Worm (Caenorhabditis elegans): ENCODE data around the gene F52E4.5.

The F52E4.5 gene

DNA sequence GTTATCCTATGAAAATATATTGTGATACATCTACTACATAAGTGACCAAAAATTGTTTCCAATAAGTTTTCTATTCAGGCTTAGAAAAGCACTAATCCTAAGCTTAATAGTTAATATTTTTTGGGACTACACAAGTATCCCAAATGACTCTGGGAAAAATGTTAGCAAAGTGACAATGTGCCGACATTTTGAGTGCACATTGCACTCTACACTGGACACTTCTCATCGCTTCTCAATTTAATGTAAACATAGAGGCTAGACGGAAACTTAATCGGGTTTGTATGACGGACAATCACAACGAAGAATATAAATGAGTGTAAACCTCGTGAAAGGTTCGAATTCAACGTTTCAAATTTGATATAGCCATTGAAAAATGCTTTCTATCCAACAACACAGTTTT, 24.5 kb upstream of the F52E4.5 start (continued):
- TF ChIP-seq elt-2 (tag; optimal IDR thresholded peaks at IDR 0.05), result peak; percentile 38
- TF ChIP-seq vab-15 (tag; optimal IDR thresholded peaks at IDR 0.05), result no peak
- TF ChIP-seq nhr-90 (tag; optimal IDR thresholded peaks at IDR 0.05; ENCODE audit: poor library complexity), result peak; percentile 73
- TF ChIP-seq alr-1 (tag; optimal IDR thresholded peaks at IDR 0.05; ENCODE audit: borderline replicate concordance), result no peak
- peak; percentile 10 for TF ChIP-seq nhr-20 (tag; optimal IDR thresholded peaks at IDR 0.05)
- no peak for TF ChIP-seq ceh-82 (tag; optimal IDR thresholded peaks at IDR 0.05)
- TF ChIP-seq lir-3 (tag; optimal IDR thresholded peaks at IDR 0.05; ENCODE audit: poor library complexity), result peak; percentile 2
- peak; percentile 53 for TF ChIP-seq lin-14 (GFP tag; optimal IDR thresholded peaks at IDR 0.05)
- no peak for TF ChIP-seq isw-1 (GFP tag; IDR thresholded peaks at IDR 0.05)
- no peak for TF ChIP-seq nhr-12 (tag; optimal IDR thresholded peaks at IDR 0.05)
- TF ChIP-seq tbx-2 (tag; optimal IDR thresholded peaks at IDR 0.05), result peak; percentile 32
- TF ChIP-seq nhr-47 (tag; optimal IDR thresholded peaks at IDR 0.05), result peak; percentile 68
- no peak for TF ChIP-seq efl-3 (GFP tag; optimal IDR thresholded peaks at IDR 0.05)
- peak; percentile 5 to 7 for TF ChIP-seq lsy-2 (tag; optimal IDR thresholded peaks at IDR 0.05)
- TF ChIP-seq F16B12.6 (tag; optimal IDR thresholded peaks at IDR 0.05), result no peak
- no peak for TF ChIP-seq lin-15B (tag; optimal IDR thresholded peaks at IDR 0.05)
- TF ChIP-seq lin-13 (GFP tag; optimal IDR thresholded peaks at IDR 0.05), result peak; percentile 52
- TF ChIP-seq nhr-84 (tag; optimal IDR thresholded peaks at IDR 0.05), result no peak
- peak; percentile 38 for TF ChIP-seq fos-1 (tag; optimal IDR thresholded peaks at IDR 0.05)
- TF ChIP-seq nhr-71 (tag; optimal IDR thresholded peaks at IDR 0.05), result peak; percentile 62
- TF ChIP-seq C04F5.9 (tag; optimal IDR thresholded peaks at IDR 0.05), result no peak
- peak; percentile 80 for TF ChIP-seq aly-2 (tag; optimal IDR thresholded peaks at IDR 0.05)
- TF ChIP-seq pax-3 (tag; optimal IDR thresholded peaks at IDR 0.05), result no peak
- no peak for TF ChIP-seq ceh-90 (tag; optimal IDR thresholded peaks at IDR 0.05)
- no peak for TF ChIP-seq unc-86 (tag; optimal IDR thresholded peaks at IDR 0.05)
- TF ChIP-seq hlh-4 (tag; optimal IDR thresholded peaks at IDR 0.05), result no peak
- no peak for TF ChIP-seq ceh-8 (GFP tag; optimal IDR thresholded peaks at IDR 0.05)
- TF ChIP-seq zip-4 (GFP tag; optimal IDR thresholded peaks at IDR 0.05), result no peak
- peak in 1 of 2 experiments; percentile 33 for TF ChIP-seq lin-35 (GFP tag; optimal IDR thresholded peaks at IDR 0.05)
- no peak for TF ChIP-seq pag-3 (tag; optimal IDR thresholded peaks at IDR 0.05; ENCODE audit: borderline replicate concordance, insufficient read depth)
- TF ChIP-seq nhr-28 (tag; optimal IDR thresholded peaks at IDR 0.05), result no peak
- TF ChIP-seq xbp-1 (tag; optimal IDR thresholded peaks at IDR 0.05), result no peak
- no peak for TF ChIP-seq fkh-4 (tag; optimal IDR thresholded peaks at IDR 0.05; ENCODE audit: borderline replicate concordance)
- TF ChIP-seq efl-1 (optimal IDR thresholded peaks at IDR 0.05), result peak in 1 of 2 experiments; percentile 51
- TF ChIP-seq efl-1 (GFP tag; optimal IDR thresholded peaks at IDR 0.05 in 1 of 2), result no peak
- TF ChIP-seq skn-1 (tag; optimal IDR thresholded peaks at IDR 0.05), result no peak
- TF ChIP-seq nhr-19 (GFP tag; conservative IDR thresholded peaks at IDR 0.05), result peak; percentile 45
- TF ChIP-seq rnt-1 (tag; optimal IDR thresholded peaks at IDR 0.05), result peak; percentile 50

DNA sequence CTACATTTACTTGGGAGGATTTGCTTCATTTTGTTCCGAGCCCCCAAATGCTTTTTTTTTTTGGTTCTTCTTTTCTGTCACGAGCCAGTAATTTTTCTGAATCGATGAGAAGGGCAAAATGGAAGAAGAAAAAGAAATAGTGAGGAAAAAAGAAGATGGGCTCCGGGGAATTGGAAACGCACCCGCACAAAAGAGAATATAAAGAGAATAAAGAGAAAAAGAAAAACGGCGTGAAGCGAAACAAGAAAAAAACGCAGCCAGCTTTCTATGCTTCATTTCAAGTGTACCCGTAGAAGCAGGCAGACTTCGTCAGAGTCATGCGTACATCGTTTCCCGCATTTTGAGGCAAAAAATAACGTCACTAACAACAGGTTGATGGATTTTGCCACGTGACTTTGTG, 23.9 kb upstream of the F52E4.5 start:
- TF ChIP-seq nhr-47 (tag; optimal IDR thresholded peaks at IDR 0.05) (peak; percentile 48), nhr-11 (tag; optimal IDR thresholded peaks at IDR 0.05) (no peak), ama-1 (optimal IDR thresholded peaks at IDR 0.05) (no peak), lin-14 (GFP tag; optimal IDR thresholded peaks at IDR 0.05) (peak; percentile 90), efl-1 (optimal IDR thresholded peaks at IDR 0.05) (no peak), efl-1 (GFP tag; optimal IDR thresholded peaks at IDR 0.05 in 1 of 2) (no peak), unc-30 (tag; optimal IDR thresholded peaks at IDR 0.05) (no peak), ztf-11 (tag; optimal IDR thresholded peaks at IDR 0.05) (no peak), egl-27 (tag; optimal IDR thresholded peaks at IDR 0.05) (no peak), C16A3.4 (tag; optimal IDR thresholded peaks at IDR 0.05) (no peak), skn-1 (tag; optimal IDR thresholded peaks at IDR 0.05) (no peak), swsn-7 (tag; optimal IDR thresholded peaks at IDR 0.05) (no peak), unc-130 (tag; optimal IDR thresholded peaks at IDR 0.05) (no peak), mab-9 (GFP tag; IDR thresholded peaks at IDR 0.05) (peak; percentile 35; the same call in 1 of the 2 replicates), pax-3 (tag; optimal IDR thresholded peaks at IDR 0.05) (no peak), xbp-1 (tag; optimal IDR thresholded peaks at IDR 0.05) (peak; percentile 10), pag-3 (tag; optimal IDR thresholded peaks at IDR 0.05; ENCODE audit: borderline replicate concordance, insufficient read depth) (no peak), aly-2 (tag; optimal IDR thresholded peaks at IDR 0.05) (no peak), nhr-84 (tag; optimal IDR thresholded peaks at IDR 0.05) (no peak), hlh-4 (tag; optimal IDR thresholded peaks at IDR 0.05) (no peak), lin-15B (tag; optimal IDR thresholded peaks at IDR 0.05) (no peak), ceh-90 (tag; optimal IDR thresholded peaks at IDR 0.05) (no peak), nhr-20 (tag; optimal IDR thresholded peaks at IDR 0.05) (peak; percentile 11), tlp-1 (tag; optimal IDR thresholded peaks at IDR 0.05) (no peak), tbx-2 (tag; optimal IDR thresholded peaks at IDR 0.05) (peak; percentile 66), fkh-10 (GFP tag; optimal IDR thresholded peaks at IDR 0.05) (peak; percentile 6), mdl-1 (tag; optimal IDR thresholded peaks at IDR 0.05) (peak in 1 of 2 experiments; percentile 50), pqm-1 (tag; optimal IDR thresholded peaks at IDR 0.05) (no peak)

Data from whole organism, L1 larva.